Fruit fly (Drosophila melanogaster): ENCODE data around the gene CG16888.

The CG16888 gene

DNA sequence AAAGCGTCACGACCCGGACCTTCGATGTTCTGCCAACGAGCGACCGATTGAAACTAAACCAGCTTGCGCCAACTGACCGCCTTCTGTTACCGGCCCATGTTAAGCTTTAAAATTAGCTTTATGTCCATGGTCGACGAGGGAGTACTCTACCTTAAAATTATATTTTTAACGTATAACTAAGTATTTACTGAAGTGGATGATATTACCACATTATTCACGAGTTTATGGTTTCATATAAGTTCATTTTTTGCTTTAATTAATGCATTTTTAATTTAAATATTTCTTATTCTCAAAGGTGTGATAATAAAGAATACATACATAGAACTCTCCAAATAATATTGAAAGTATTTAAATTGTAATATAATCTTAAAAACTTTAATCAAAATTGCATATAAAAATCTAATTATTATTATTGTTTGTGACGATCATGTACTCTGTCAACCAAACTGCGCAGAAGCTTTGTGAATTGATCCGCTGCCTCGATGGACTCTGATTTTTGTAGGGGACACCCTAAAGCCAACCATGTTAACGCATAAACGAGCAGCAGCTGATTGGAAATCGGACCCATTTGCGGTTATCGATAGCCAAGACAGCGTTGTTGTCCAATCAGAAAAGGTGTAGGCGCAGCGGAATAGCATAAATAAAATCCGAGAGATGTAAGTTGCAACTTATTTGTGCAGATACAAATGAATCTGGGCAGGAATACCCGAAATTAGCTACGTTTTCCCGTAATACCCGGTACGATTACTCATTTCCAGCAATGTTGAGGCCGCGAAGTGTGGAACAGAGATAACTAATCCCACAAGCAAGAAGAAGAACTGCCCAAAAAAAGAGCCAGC, 32.7 kb downstream of the CG16888 start, which contains the start of the genes CG9008 and p38b (continued):
- TF ChIP-seq CG34376 (GFP tag; optimal IDR thresholded peaks at IDR 0.05) (peak; percentile 41), chinmo (GFP tag; IDR thresholded peaks at IDR 0.05; ENCODE audit: partially characterized antibody) (0 out of 4 replicates have a peak, but pooled peaks have one; percentile 67), Hand (GFP tag; optimal IDR thresholded peaks at IDR 0.05) (peak; percentile 74), fd3F (GFP tag; optimal IDR thresholded peaks at IDR 0.05) (peak; percentile 79), odd (GFP tag; optimal IDR thresholded peaks at IDR 0.05) (peak; percentile 87), CG11456 (GFP tag; IDR thresholded peaks at IDR 0.05) (peak; percentile 55; the same call in 2 of the 3 replicates), CG4404 (GFP tag; IDR thresholded peaks at IDR 0.05) (no peak), wdn (GFP tag; IDR thresholded peaks at IDR 0.05) (0 out of 2 replicates have a peak, but pooled peaks have one; percentile 13), Mad (GFP tag; optimal IDR thresholded peaks at IDR 0.05) (no peak), CG10431 (GFP tag; optimal IDR thresholded peaks at IDR 0.05) (peak; percentile 75), Hey (tag; optimal IDR thresholded peaks at IDR 0.05) (peak; percentile 5), tin (GFP tag; optimal IDR thresholded peaks at IDR 0.05) (peak; percentile 76), luna (GFP tag; optimal IDR thresholded peaks at IDR 0.05) (no peak), nmo (GFP tag; optimal IDR thresholded peaks at IDR 0.05) (peak; percentile 94), CG7271 (tag; optimal IDR thresholded peaks at IDR 0.05) (no peak), CG4328 (GFP tag; optimal IDR thresholded peaks at IDR 0.05) (peak; percentile 81), CG13296 (GFP tag; optimal IDR thresholded peaks at IDR 0.05) (peak; percentile 87), CG31365 (tag; optimal IDR thresholded peaks at IDR 0.05) (no peak), croc (GFP tag; conservative IDR thresholded peaks at IDR 0.05) (peak; percentile 44; the same call in 1 of the 3 replicates), trh (GFP tag; optimal IDR thresholded peaks at IDR 0.05) (peak; percentile 30), Hr78 (GFP tag; optimal IDR thresholded peaks at IDR 0.05) (peak in 1 of 2 experiments; percentile 46), crc (GFP tag; optimal IDR thresholded peaks at IDR 0.05) (no peak), MTF-1 (GFP tag; optimal IDR thresholded peaks at IDR 0.05; ENCODE audit: borderline replicate concordance) (no peak), NC2α (GFP tag; optimal IDR thresholded peaks at IDR 0.05) (no peak), CG5245 (GFP tag; optimal IDR thresholded peaks at IDR 0.05) (peak; percentile 66), CG6854 (GFP tag; optimal IDR thresholded peaks at IDR 0.05) (peak; percentile 83), Optix (GFP tag; IDR thresholded peaks at IDR 0.05) (no peak), jigr1 (GFP tag; IDR thresholded peaks at IDR 0.05) (no peak), CG17568 (GFP tag; optimal IDR thresholded peaks at IDR 0.05) (no peak), repo (GFP tag; optimal IDR thresholded peaks at IDR 0.05) (no peak), CG14710 (tag; optimal IDR thresholded peaks at IDR 0.05) (peak; percentile 85), bigmax (GFP tag; optimal IDR thresholded peaks at IDR 0.05) (no peak), TFAM (GFP tag; optimal IDR thresholded peaks at IDR 0.05) (no peak), bbx (GFP tag; IDR thresholded peaks at IDR 0.05; ENCODE audit: partially characterized antibody) (peak; percentile 42), CG9876 (GFP tag; optimal IDR thresholded peaks at IDR 0.05) (no peak), CG15479 (GFP tag; optimal IDR thresholded peaks at IDR 0.05) (no peak), CG10321 (GFP tag; IDR thresholded peaks at IDR 0.05) (no peak), Meics (GFP tag; optimal IDR thresholded peaks at IDR 0.05) (peak; percentile 93), bowl (GFP tag; IDR thresholded peaks at IDR 0.05) (no peak), rib (GFP tag; IDR thresholded peaks at IDR 0.05) (no peak), CG4282 (GFP tag; optimal IDR thresholded peaks at IDR 0.05) (no peak), CG14014 (GFP tag; IDR thresholded peaks at IDR 0.05) (peak; percentile 30; the same call in 1 of the 2 replicates), pfk (GFP tag; optimal IDR thresholded peaks at IDR 0.05) (peak; percentile 10), CG16815 (GFP tag; optimal IDR thresholded peaks at IDR 0.05) (peak; percentile 63), dimm (GFP tag; IDR thresholded peaks at IDR 0.05) (no peak), CG1792 (GFP tag; optimal IDR thresholded peaks at IDR 0.05) (no peak), otp (GFP tag; IDR thresholded peaks at IDR 0.05) (0 out of 3 replicates have a peak, but pooled peaks have one; percentile 43), B-H2 (GFP tag; optimal IDR thresholded peaks at IDR 0.05) (peak; percentile 40)

Measured in whole organism, embryonic.